Fruit fly (Drosophila melanogaster): ENCODE measurements around the gene dmt.

- TF ChIP-seq salr (GFP tag; optimal IDR thresholded peaks at IDR 0.05) = no peak
- no peak for TF ChIP-seq CG6854 (GFP tag; optimal IDR thresholded peaks at IDR 0.05)
- TF ChIP-seq Eip78C (GFP tag) = no peak
- no peak for TF ChIP-seq CG16779 (tag; optimal IDR thresholded peaks at IDR 0.05)
- no peak for TF ChIP-seq CG7368 (GFP tag; optimal IDR thresholded peaks at IDR 0.05)
Measured at dm6 chr3R:9759360-9760191, 48.6 kb downstream of the dmt start, which contains the start of gene Mpi.

Data from whole organism, prepupa.